Fruit fly (Drosophila melanogaster): ENCODE data around the gene CG7920.

Gene CG7920

dm6 chr3R:30043139-30043744 lies 28.2 kb upstream of the CG7920 start, which contains the start of gene Sry-delta (continued):
- TF ChIP-seq CG30431 (GFP tag; optimal IDR thresholded peaks at IDR 0.05) (peak; percentile 16), CG17359 (tag; optimal IDR thresholded peaks at IDR 0.05) (peak; percentile 73), NK7.1 (GFP tag; optimal IDR thresholded peaks at IDR 0.05) (peak; percentile 69), Elba2 (GFP tag; optimal IDR thresholded peaks at IDR 0.05) (no peak), CG12236 (GFP tag; optimal IDR thresholded peaks at IDR 0.05) (peak; percentile 18), CG10979 (tag; optimal IDR thresholded peaks at IDR 0.05) (peak; percentile 59), hbn (GFP tag; IDR thresholded peaks at IDR 0.05; ENCODE audit: partially characterized antibody) (peak; percentile 71), vnd (GFP tag; IDR thresholded peaks at IDR 0.05; ENCODE audit: partially characterized antibody) (peak; percentile 46; the same call in 2 of the 3 replicates), gt (GFP tag; IDR thresholded peaks at IDR 0.05) (no peak), CG33213 (GFP tag; optimal IDR thresholded peaks at IDR 0.05) (peak; percentile 90), pb (GFP tag; optimal IDR thresholded peaks at IDR 0.05) (no peak), Oli (tag; optimal IDR thresholded peaks at IDR 0.05) (no peak), CG6175 (GFP tag; IDR thresholded peaks at IDR 0.05) (peak; percentile 48; the same call in 1 of the 3 replicates), CG14965 (GFP tag; optimal IDR thresholded peaks at IDR 0.05; ENCODE audit: borderline replicate concordance) (peak; percentile 3), ewg (GFP tag; optimal IDR thresholded peaks at IDR 0.05) (no peak), CG43689 (GFP tag; IDR thresholded peaks at IDR 0.05) (no peak), Aef1 (GFP tag; IDR thresholded peaks at IDR 0.05) (peak; percentile 75), Rx (GFP tag; IDR thresholded peaks at IDR 0.05) (peak; percentile 67), Fer1 (GFP tag; optimal IDR thresholded peaks at IDR 0.05) (peak; percentile 76), Hr78 (GFP tag; optimal IDR thresholded peaks at IDR 0.05) (no peak), danr (GFP tag; IDR thresholded peaks at IDR 0.05) (peak; percentile 44; the same call in 1 of the 2 replicates), tap (tag; optimal IDR thresholded peaks at IDR 0.05) (peak; percentile 51), Opbp (GFP tag; IDR thresholded peaks at IDR 0.05; ENCODE audit: partially characterized antibody) (peak; percentile 87), tgo (GFP tag; IDR thresholded peaks at IDR 0.05) (peak; percentile 75), Hand (GFP tag; optimal IDR thresholded peaks at IDR 0.05) (no peak), nau (GFP tag; optimal IDR thresholded peaks at IDR 0.05) (no peak), CG12769 (tag; optimal IDR thresholded peaks at IDR 0.05) (no peak), sim (GFP tag; IDR thresholded peaks at IDR 0.05) (no peak), CG7987 (GFP tag; optimal IDR thresholded peaks at IDR 0.05) (peak; percentile 83), ara (GFP tag; IDR thresholded peaks at IDR 0.05) (peak; percentile 76), Fer3 (tag; optimal IDR thresholded peaks at IDR 0.05) (peak; percentile 75), dmrt99B (tag; optimal IDR thresholded peaks at IDR 0.05) (no peak), Ssrp (tag; optimal IDR thresholded peaks at IDR 0.05) (peak; percentile 40), al (GFP tag; IDR thresholded peaks at IDR 0.05) (peak; percentile 80), CG8359 (GFP tag; optimal IDR thresholded peaks at IDR 0.05; ENCODE audit: borderline replicate concordance) (no peak), CG15514 (GFP tag; optimal IDR thresholded peaks at IDR 0.05) (peak; percentile 91), tll (GFP tag; optimal IDR thresholded peaks at IDR 0.05) (no peak), Six4 (GFP tag; optimal IDR thresholded peaks at IDR 0.05) (peak; percentile 64), CG4707 (GFP tag; optimal IDR thresholded peaks at IDR 0.05) (peak; percentile 31), H15 (GFP tag; IDR thresholded peaks at IDR 0.05) (peak; percentile 61; the same call in 1 of the 3 replicates), Fer2 (tag; optimal IDR thresholded peaks at IDR 0.05) (peak; percentile 42), CG33557 (GFP tag; optimal IDR thresholded peaks at IDR 0.05) (peak; percentile 52), lilli (GFP tag; optimal IDR thresholded peaks at IDR 0.05) (peak; percentile 93), onecut (GFP tag; IDR thresholded peaks at IDR 0.05) (peak; percentile 50), CG17385 (GFP tag; optimal IDR thresholded peaks at IDR 0.05) (no peak), zf30C (GFP tag; optimal IDR thresholded peaks at IDR 0.05) (no peak), Scr (GFP tag; IDR thresholded peaks at IDR 0.05; ENCODE audit: partially characterized antibody) (peak; percentile 76), CG12942 (GFP tag; optimal IDR thresholded peaks at IDR 0.05) (peak; percentile 86)
